Fruit fly (Drosophila melanogaster) whole organism, embryonic: ENCODE data around the gene CG43675.

Experiments
- Atf3 ChIP-seq: fragments of 200-800 bp; sonication (Bioruptor generic); optimal IDR thresholded peaks from 3 replicates; lab custom pipeline; 2016; ENCODE audit warnings: missing biosample characterization, missing genetic modification characterization
- Bteb2 ChIP-seq: fragments of 200-800 bp; sonication (Bioruptor generic); optimal IDR thresholded peaks from 2 replicates; lab custom pipeline; 2016; ENCODE audit warnings: missing biosample characterization, missing genetic modification characterization
- CG1024 ChIP-seq: fragments of 200-800 bp; sonication (Bioruptor generic); IDR thresholded peaks from 2 replicates; pipeline ENCODE4 v1.3.6; 2022; ENCODE audit warnings: missing biosample characterization, missing genetic modification characterization
- CG10267 ChIP-seq: fragments of 200-800 bp; sonication (Bioruptor generic); optimal IDR thresholded peaks from 2 replicates; lab custom pipeline; 2018; ENCODE audit warnings: missing biosample characterization, mild to moderate bottlenecking, missing genetic modification characterization, moderate library complexity
- CG10274 ChIP-seq: fragments of 200-800 bp; sonication (Bioruptor generic); optimal IDR thresholded peaks from 3 replicates; lab custom pipeline; 2017; ENCODE audit warnings: missing biosample characterization, mild to moderate bottlenecking, missing genetic modification characterization
- CG10321 ChIP-seq: fragments of 200-800 bp; sonication (Bioruptor generic); IDR thresholded peaks from 2 replicates; pipeline ENCODE4 v1.3.6; 2022; ENCODE audit warnings: missing biosample characterization, missing genetic modification characterization
- CG13287 ChIP-seq: fragments of 200-800 bp; sonication (Bioruptor generic); IDR thresholded peaks from 2 replicates; pipeline ENCODE4 v1.3.6; 2022; ENCODE audit warnings: missing biosample characterization, missing genetic modification characterization; ENCODE audit not compliant: partially characterized antibody
- CG14441 ChIP-seq: fragments of 200-800 bp; sonication (Bioruptor generic); IDR thresholded peaks from 2 replicates; pipeline ENCODE4 v1.3.6; 2022; ENCODE audit warnings: missing biosample characterization, missing genetic modification characterization
- CG1529 ChIP-seq: fragments of 200-800 bp; sonication (Bioruptor generic); optimal IDR thresholded peaks from 3 replicates; lab custom pipeline; 2018; ENCODE audit warnings: missing biosample characterization, missing genetic modification characterization
- CG1602 ChIP-seq: fragments of 200-800 bp; sonication (Bioruptor generic); optimal IDR thresholded peaks from 3 replicates; lab custom pipeline; 2016; ENCODE audit warnings: missing biosample characterization, missing genetic modification characterization
- CG2202 ChIP-seq: fragments of 200-800 bp; sonication (Bioruptor generic); optimal IDR thresholded peaks from 2 replicates; lab custom pipeline; 2018; ENCODE audit warnings: missing biosample characterization, mild to moderate bottlenecking, missing genetic modification characterization
- CG31365 ChIP-seq: fragments of 200-800 bp; sonication (Bioruptor generic); optimal IDR thresholded peaks from 2 replicates; lab custom pipeline; 2018; ENCODE audit warnings: missing biosample characterization, mild to moderate bottlenecking, missing genetic modification characterization
- CG3163 ChIP-seq: fragments of 200-800 bp; sonication (Bioruptor generic); optimal IDR thresholded peaks from 3 replicates; lab custom pipeline; 2016; ENCODE audit warnings: missing biosample characterization, missing genetic modification characterization
- CG32772 ChIP-seq: fragments of 200-800 bp; sonication (Bioruptor generic); IDR thresholded peaks from 2 replicates; pipeline ENCODE4 v1.3.6; 2022; ENCODE audit warnings: missing biosample characterization, missing genetic modification characterization
- CG33213 ChIP-seq: fragments of 200-800 bp; sonication (Bioruptor generic); optimal IDR thresholded peaks from 3 replicates; lab custom pipeline; 2016; ENCODE audit warnings: missing biosample characterization, missing genetic modification characterization
- CG3726 ChIP-seq: fragments of 200-800 bp; sonication (Bioruptor generic); IDR thresholded peaks from 3 replicates; pipeline ENCODE4, ENCODE4 v1.3.6; 2022; ENCODE audit warnings: missing biosample characterization, missing genetic modification characterization
- CG5953 ChIP-seq: fragments of 200-800 bp; sonication (Bioruptor generic); IDR thresholded peaks from 2 replicates; pipeline ENCODE4 v1.3.6; 2022; ENCODE audit warnings: missing biosample characterization, missing genetic modification characterization
- Chrac-16 ChIP-seq: fragments of 200-800 bp; sonication (Bioruptor generic); optimal IDR thresholded peaks from 3 replicates; lab custom pipeline; 2016; ENCODE audit warnings: missing biosample characterization, missing genetic modification characterization
- Deaf1 ChIP-seq: fragments of 200-800 bp; optimal IDR thresholded peaks from 3 replicates; lab custom pipeline; 2019; ENCODE audit warnings: missing biosample characterization, mild to moderate bottlenecking, missing genetic modification characterization, moderate library complexity
- H15 ChIP-seq: fragments of 200-800 bp; sonication (Bioruptor generic); IDR thresholded peaks from 3 replicates; pipeline ENCODE4 v1.3.6; 2022; ENCODE audit warnings: missing biosample characterization, missing genetic modification characterization
- HHEX ChIP-seq: fragments of 200-800 bp; sonication (Bioruptor generic); optimal IDR thresholded peaks from 3 replicates; lab custom pipeline; 2017; ENCODE audit warnings: missing biosample characterization, mild to moderate bottlenecking, missing genetic modification characterization, missing genetic modification reagents
- HLH54F ChIP-seq: fragments of 200-800 bp; sonication (Bioruptor generic); optimal IDR thresholded peaks from 3 replicates; lab custom pipeline; 2016; ENCODE audit warnings: missing biosample characterization, missing genetic modification characterization
- Hand ChIP-seq: fragments of 200-800 bp; sonication (Bioruptor generic); optimal IDR thresholded peaks from 2 replicates; lab custom pipeline; 2017; ENCODE audit warnings: mild to moderate bottlenecking, missing biosample characterization, missing genetic modification reagents, missing genetic modification characterization
- HmgZ ChIP-seq: fragments of 200-800 bp; sonication (Bioruptor generic); optimal IDR thresholded peaks from 2 replicates; lab custom pipeline; 2018; ENCODE audit warnings: missing biosample characterization, mild to moderate bottlenecking, missing genetic modification characterization
- Lpt ChIP-seq: fragments of >200 bp; optimal IDR thresholded peaks from 2 replicates; lab custom pipeline; 2018; ENCODE audit warnings: missing biosample characterization, missing genetic modification characterization
- Six4 ChIP-seq: fragments of 200-800 bp; sonication (Bioruptor generic); optimal IDR thresholded peaks from 2 replicates; lab custom pipeline; 2016; ENCODE audit warnings: missing biosample characterization, missing genetic modification characterization
- Sox100B ChIP-seq: fragments of 200-800 bp; sonication (Bioruptor generic); optimal IDR thresholded peaks from 3 replicates; lab custom pipeline; 2018; ENCODE audit warnings: missing biosample characterization, mild to moderate bottlenecking, missing genetic modification characterization
- TFAM ChIP-seq: fragments of 200-800 bp; sonication (Bioruptor generic); optimal IDR thresholded peaks from 2 replicates; lab custom pipeline; 2017; ENCODE audit warnings: missing biosample characterization, missing genetic modification characterization, inconsistent platforms
- al ChIP-seq: fragments of 200-800 bp; sonication (Bioruptor generic); IDR thresholded peaks from 2 replicates; pipeline ENCODE4 v1.3.6; 2022; ENCODE audit warnings: missing biosample characterization, missing genetic modification characterization
- ato ChIP-seq: fragments of 200-800 bp; sonication (Bioruptor generic); IDR thresholded peaks from 2 replicates; pipeline ENCODE4 v1.3.6; 2022; ENCODE audit warnings: missing biosample characterization, missing genetic modification characterization; ENCODE audit not compliant: partially characterized antibody
- cato ChIP-seq: fragments of 200-800 bp; sonication (Bioruptor generic); optimal IDR thresholded peaks from 2 replicates; lab custom pipeline; 2016; ENCODE audit warnings: missing biosample characterization, missing genetic modification characterization, borderline replicate concordance
- cg ChIP-seq: fragments of 200-800 bp; sonication (Bioruptor generic); optimal IDR thresholded peaks from 3 replicates; lab custom pipeline; 2019; ENCODE audit warnings: missing biosample characterization, mild to moderate bottlenecking, missing genetic modification characterization, moderate library complexity
- chif ChIP-seq, 2 experiments: fragments of 200-800 bp; sonication (Bioruptor generic); optimal IDR thresholded peaks; 3 replicates each; lab custom pipeline; 2016; ENCODE audit warnings: missing biosample characterization in 2 of 2, missing genetic modification characterization in 2 of 2
- chn ChIP-seq: fragments of 200-800 bp; sonication (Bioruptor generic); optimal IDR thresholded peaks from 2 replicates; lab custom pipeline; 2016; ENCODE audit warnings: missing biosample characterization, missing genetic modification characterization
- corto ChIP-seq: fragments of 200-800 bp; sonication (Bioruptor generic); optimal IDR thresholded peaks from 2 replicates; lab custom pipeline; 2016; ENCODE audit warnings: missing biosample characterization, mild to moderate bottlenecking, missing genetic modification characterization, moderate library complexity
- dimm ChIP-seq: fragments of 200-800 bp; sonication (Bioruptor generic); IDR thresholded peaks from 2 replicates; pipeline ENCODE4 v1.3.6; 2022; ENCODE audit warnings: missing biosample characterization, missing genetic modification characterization
- gce ChIP-seq: fragments of 200-800 bp; sonication (Bioruptor generic); IDR thresholded peaks from 3 replicates; pipeline ENCODE4 v1.3.6; 2022; ENCODE audit warnings: missing biosample characterization, missing genetic modification characterization
- gcm2 ChIP-seq: fragments of 200-800 bp; sonication (Bioruptor generic); optimal IDR thresholded peaks from 2 replicates; lab custom pipeline; 2016; ENCODE audit warnings: missing biosample characterization, missing genetic modification characterization
- gfzf ChIP-seq: fragments of 200-800 bp; sonication (Bioruptor generic); optimal IDR thresholded peaks from 2 replicates; lab custom pipeline; 2016; ENCODE audit warnings: missing biosample characterization, mild to moderate bottlenecking, missing genetic modification characterization, moderate library complexity
- klu ChIP-seq: fragments of 200-800 bp; sonication (Bioruptor generic); IDR thresholded peaks from 2 replicates; pipeline ENCODE4 v1.3.6; 2022; ENCODE audit warnings: missing biosample characterization, missing genetic modification characterization
- nerfin-2 ChIP-seq: fragments of 200-800 bp; sonication (Bioruptor generic); IDR thresholded peaks from 2 replicates; pipeline ENCODE4 v1.3.6; 2022; ENCODE audit warnings: missing biosample characterization, missing genetic modification characterization; ENCODE audit not compliant: partially characterized antibody
- nom ChIP-seq: fragments of 200-800 bp; sonication (Bioruptor generic); optimal IDR thresholded peaks from 2 replicates; lab custom pipeline; 2017; ENCODE audit warnings: missing biosample characterization, missing genetic modification characterization, mild to moderate bottlenecking, moderate library complexity, missing genetic modification reagents
- peb ChIP-seq: fragments of 200-800 bp; sonication (Bioruptor generic); IDR thresholded peaks from 2 replicates; pipeline ENCODE4 v1.3.6; 2022; ENCODE audit warnings: missing biosample characterization, missing genetic modification characterization
- pzg ChIP-seq: fragments of 200-800 bp; sonication (Bioruptor generic); optimal IDR thresholded peaks from 3 replicates; lab custom pipeline; 2018; ENCODE audit warnings: missing biosample characterization, mild to moderate bottlenecking, missing genetic modification characterization, moderate library complexity
- ranshi ChIP-seq: fragments of 200-800 bp; sonication (Bioruptor generic); IDR thresholded peaks from 2 replicates; pipeline ENCODE4 v1.3.6; 2022; ENCODE audit warnings: missing biosample characterization, missing genetic modification characterization
- repo ChIP-seq: fragments of 200-800 bp; sonication (Bioruptor generic); optimal IDR thresholded peaks from 2 replicates; lab custom pipeline; 2016; ENCODE audit warnings: missing biosample characterization, missing genetic modification characterization
- ro ChIP-seq: fragments of 200-800 bp; sonication (Bioruptor generic); IDR thresholded peaks from 2 replicates; pipeline ENCODE4 v1.3.6; 2022; ENCODE audit warnings: missing biosample characterization, missing genetic modification characterization
- run ChIP-seq: fragments of 200-800 bp; sonication (Bioruptor generic); optimal IDR thresholded peaks from 3 replicates; lab custom pipeline; 2018; ENCODE audit warnings: missing biosample characterization, mild to moderate bottlenecking, missing genetic modification characterization
- sqz ChIP-seq: fragments of 200-800 bp; sonication (Bioruptor generic); optimal IDR thresholded peaks from 3 replicates; lab custom pipeline; 2018; ENCODE audit warnings: missing biosample characterization, mild to moderate bottlenecking, missing genetic modification characterization
- toy ChIP-seq: fragments of 200-800 bp; sonication (Bioruptor generic); IDR thresholded peaks from 2 replicates; pipeline ENCODE4 v1.3.6; 2022; ENCODE audit warnings: missing biosample characterization, missing genetic modification characterization
- ttk ChIP-seq: fragments of 200-800 bp; sonication (Bioruptor generic); IDR thresholded peaks from 2 replicates; pipeline ENCODE4 v2.1.2; 2022; ENCODE audit warnings: missing biosample characterization, missing genetic modification characterization
- tx ChIP-seq: fragments of 200-800 bp; sonication (Bioruptor generic); optimal IDR thresholded peaks from 2 replicates; lab custom pipeline; 2016; ENCODE audit warnings: missing biosample characterization, missing genetic modification characterization

The CG43675 gene

dm6 chr3R:9370413-9370812 is 15.1 kb downstream of the CG43675 start (continued):
- peak; percentile 57 for TF ChIP-seq HHEX (GFP tag; lab: Kevin White, UChicago)
- TF ChIP-seq Sox100B (GFP tag; lab: Kevin White, UChicago) = peak; percentile 27
- peak; percentile 22 for TF ChIP-seq Six4 (GFP tag; lab: Kevin White, UChicago)
- TF ChIP-seq klu (GFP tag; lab: Robert Waterston, UW) = no peak
- peak; percentile 9 for TF ChIP-seq CG31365 (tag; lab: Kevin White, UChicago)
- TF ChIP-seq nom (GFP tag; lab: Kevin White, UChicago) = no peak
- TF ChIP-seq corto = no peak
- TF ChIP-seq dimm (GFP tag; lab: Robert Waterston, UW) = no peak
- TF ChIP-seq CG13287 (GFP tag; lab: Robert Waterston, UW) = no peak
- 0 out of 2 replicates have a peak, but pooled peaks have one; percentile 17 for TF ChIP-seq ttk
- no peak for TF ChIP-seq cg (GFP tag; lab: Kevin White, UChicago)
- peak; percentile 31 for TF ChIP-seq gcm2
- TF ChIP-seq ranshi (GFP tag; lab: Robert Waterston, UW) = peak; percentile 51; the same call in 1 of the 2 replicates
- peak; percentile 52; the same call in 1 of the 2 replicates for TF ChIP-seq al
- no peak for TF ChIP-seq CG10274 (GFP tag; lab: Kevin White, UChicago)
- no peak for TF ChIP-seq peb (GFP tag; lab: Robert Waterston, UW)
- no peak for TF ChIP-seq repo (GFP tag; lab: Kevin White, UChicago)
- no peak for TF ChIP-seq ato
- no peak for TF ChIP-seq CG2202 (tag; lab: Kevin White, UChicago)
- no peak for TF ChIP-seq ro (GFP tag; lab: Robert Waterston, UW)
- no peak for TF ChIP-seq CG33213 (GFP tag; lab: Kevin White, UChicago)
- no peak for TF ChIP-seq CG10321 (GFP tag; lab: Robert Waterston, UW)
- no peak for TF ChIP-seq CG1024
- no peak for TF ChIP-seq Atf3
- TF ChIP-seq CG1529 (GFP tag; lab: Kevin White, UChicago) = no peak
- TF ChIP-seq CG14441 = peak; percentile 68
- peak; percentile 31 for TF ChIP-seq HLH54F
- TF ChIP-seq gfzf (GFP tag; lab: Kevin White, UChicago) = no peak
- TF ChIP-seq CG5953 (GFP tag; lab: Robert Waterston, UW) = 0 out of 2 replicates have a peak, but pooled peaks have one; percentile 8
- TF ChIP-seq toy (GFP tag; lab: Robert Waterston, UW) = no peak
- TF ChIP-seq CG1602 (GFP tag; lab: Kevin White, UChicago) = no peak
- TF ChIP-seq Hand (GFP tag; lab: Kevin White, UChicago) = no peak
- peak in 1 of 2 experiments; percentile 26 for TF ChIP-seq chif (GFP tag; optimal IDR thresholded peaks at IDR 0.05; lab: Kevin White, UChicago)
- no peak for TF ChIP-seq gce
- peak; percentile 61 for TF ChIP-seq Bteb2 (GFP tag; lab: Kevin White, UChicago)
- peak; percentile 19 for TF ChIP-seq CG10267 (tag; lab: Kevin White, UChicago)
- TF ChIP-seq pzg (GFP tag; lab: Kevin White, UChicago) = no peak
- TF ChIP-seq Lpt (GFP tag; lab: Kevin White, UChicago) = no peak
- no peak for TF ChIP-seq H15 (GFP tag; lab: Robert Waterston, UW)
- TF ChIP-seq CG3163 (GFP tag; lab: Kevin White, UChicago) = peak; percentile 8
- TF ChIP-seq Chrac-16 (GFP tag; lab: Kevin White, UChicago) = peak; percentile 26
- TF ChIP-seq Deaf1 (tag; lab: Kevin White, UChicago) = no peak
- no peak for TF ChIP-seq run (tag; lab: Kevin White, UChicago)
- no peak for TF ChIP-seq CG3726 (GFP tag; lab: Robert Waterston, UW)
- TF ChIP-seq tx (GFP tag; lab: Kevin White, UChicago) = no peak
- no peak for TF ChIP-seq sqz
- peak; percentile 34 for TF ChIP-seq HmgZ (tag; lab: Kevin White, UChicago)
- TF ChIP-seq nerfin-2 = no peak
- peak; percentile 7 for TF ChIP-seq chn (GFP tag; lab: Kevin White, UChicago)
- TF ChIP-seq cato (GFP tag; lab: Kevin White, UChicago) = no peak
- no peak for TF ChIP-seq TFAM (GFP tag; lab: Kevin White, UChicago)
- TF ChIP-seq CG32772 (GFP tag; lab: Robert Waterston, UW) = peak; percentile 44; the same call in 1 of the 2 replicates
